Worm (Caenorhabditis elegans) whole organism, midembryonic: ENCODE results near the gene ify-1.

Experiments
- T22C8.4 ChIP-seq: fragments of 200-800 bp; sonication (Bioruptor generic); IDR thresholded peaks from 2 replicates; pipeline ENCODE4 v1.3.6; 2022; ENCODE audit warnings: missing genetic modification characterization, missing compliant biosample characterization
- cog-1 ChIP-seq: sonication (generic microtip); optimal IDR thresholded peaks from 2 replicates; lab custom pipeline; 2016; ENCODE audit warnings: missing genetic modification characterization, missing compliant biosample characterization
- flt-1 ChIP-seq: fragments of 200-800 bp; sonication (Bioruptor generic); IDR thresholded peaks from 2 replicates; pipeline ENCODE4 v1.3.6; 2022; ENCODE audit warnings: missing genetic modification characterization, missing compliant biosample characterization
- klf-2 ChIP-seq: fragments of 200-800 bp; sonication (Bioruptor generic); conservative IDR thresholded peaks from 2 replicates; pipeline ENCODE4 v1.3.6; 2022; ENCODE audit warnings: missing genetic modification reagents, missing genetic modification characterization, missing compliant biosample characterization
- med-1 ChIP-seq: sonication (generic microtip); optimal IDR thresholded peaks from 2 replicates; lab custom pipeline; 2017; ENCODE audit warnings: missing genetic modification characterization, mild to moderate bottlenecking, missing compliant biosample characterization, antibody characterized with exemption, missing genetic modification reagents; ENCODE audit not compliant: insufficient read depth
- ref-1 ChIP-seq: fragments of 200-800 bp; sonication (Bioruptor generic); conservative IDR thresholded peaks from 2 replicates; pipeline ENCODE4 v1.3.6; 2022; ENCODE audit warnings: missing genetic modification reagents, missing genetic modification characterization, missing compliant biosample characterization
- tab-1 ChIP-seq: fragments of 200-800 bp; sonication (Bioruptor generic); IDR thresholded peaks from 2 replicates; pipeline ENCODE4 v1.3.6; 2022; ENCODE audit warnings: missing genetic modification characterization, missing compliant biosample characterization
- ztf-23 ChIP-seq: fragments of 200-800 bp; sonication (Bioruptor generic); IDR thresholded peaks from 2 replicates; pipeline ENCODE4 v1.3.6; 2022; ENCODE audit warnings: missing genetic modification reagents, missing genetic modification characterization, missing compliant biosample characterization
- ztf-29 ChIP-seq: fragments of 200-800 bp; sonication (Bioruptor generic); IDR thresholded peaks from 2 replicates; pipeline ENCODE4 v1.3.6; 2022; ENCODE audit warnings: missing genetic modification reagents, missing genetic modification characterization, missing compliant biosample characterization

The ify-1 gene

ce11 chrII:5055129-5055666 lies at the start of gene ify-1, which contains the start of gene rpl-22:
Gene ify-1 (minus strand): TSS chrII:5055179.
Gene rpl-22 (plus strand): TSS chrII:5055616.
- TF ChIP-seq cog-1 (peak; percentile 65), med-1 (GFP tag; lab: Kevin White, UChicago) (no peak), ref-1 (GFP tag; lab: Robert Waterston, UW) (no peak), tab-1 (GFP tag; lab: Robert Waterston, UW) (no peak), ztf-29 (GFP tag; lab: Robert Waterston, UW) (no peak; the same call in 1 of the 2 replicates), T22C8.4 (GFP tag; lab: Robert Waterston, UW) (peak; percentile 72; the same call in 1 of the 2 replicates), klf-2 (no peak), flt-1 (peak; percentile 77), ztf-23 (GFP tag; lab: Robert Waterston, UW) (peak; percentile 83)

ce11 chrII:5103784-5104457 lies 48.9 kb upstream of the ify-1 start, which contains the start of the genes C04G6.11 and mpk-2:
Gene C04G6.11 (minus strand): TSS chrII:5103834.
Gene mpk-2 (plus strand): TSS chrII:5104118.
- TF ChIP-seq T22C8.4 (GFP tag; lab: Robert Waterston, UW) (no peak), flt-1 (no peak), ref-1 (GFP tag; lab: Robert Waterston, UW) (no peak), ztf-23 (GFP tag; lab: Robert Waterston, UW) (no peak), klf-2 (no peak), cog-1 (no peak), ztf-29 (GFP tag; lab: Robert Waterston, UW) (no peak), tab-1 (GFP tag; lab: Robert Waterston, UW) (no peak), med-1 (GFP tag; lab: Kevin White, UChicago) (no peak)

- TF ChIP-seq klf-2 (no peak), ztf-29 (GFP tag; lab: Robert Waterston, UW) (no peak), T22C8.4 (GFP tag; lab: Robert Waterston, UW) (no peak), flt-1 (no peak), ztf-23 (GFP tag; lab: Robert Waterston, UW) (no peak), tab-1 (GFP tag; lab: Robert Waterston, UW) (no peak), med-1 (GFP tag; lab: Kevin White, UChicago) (no peak), ref-1 (GFP tag; lab: Robert Waterston, UW) (no peak), cog-1 (no peak)
Measured at ce11 chrII:5103189-5103588, 48.2 kb upstream of the ify-1 start.

- TF ChIP-seq med-1 (GFP tag; lab: Kevin White, UChicago): no peak
- TF ChIP-seq ztf-23 (GFP tag; lab: Robert Waterston, UW): no peak
- no peak for TF ChIP-seq tab-1 (GFP tag; lab: Robert Waterston, UW)
- no peak for TF ChIP-seq ref-1 (GFP tag; lab: Robert Waterston, UW)
- TF ChIP-seq ztf-29 (GFP tag; lab: Robert Waterston, UW): no peak
- TF ChIP-seq klf-2: no peak
- no peak for TF ChIP-seq flt-1
- no peak for TF ChIP-seq cog-1
- no peak for TF ChIP-seq T22C8.4 (GFP tag; lab: Robert Waterston, UW)
Measured at ce11 chrII:5101701-5102100, 46.7 kb upstream of the ify-1 start, which contains the start of the genes idpb-3 and idpb-1. Gene idpb-3 (minus strand): TSS chrII:5101801. Gene idpb-1 (plus strand): TSS chrII:5101984.

- no peak for TF ChIP-seq cog-1
- TF ChIP-seq ztf-23 (GFP tag; lab: Robert Waterston, UW): no peak
- TF ChIP-seq flt-1: no peak
- no peak for TF ChIP-seq med-1 (GFP tag; lab: Kevin White, UChicago)
- TF ChIP-seq klf-2: no peak
- no peak for TF ChIP-seq T22C8.4 (GFP tag; lab: Robert Waterston, UW)
- no peak for TF ChIP-seq ref-1 (GFP tag; lab: Robert Waterston, UW)
- no peak for TF ChIP-seq tab-1 (GFP tag; lab: Robert Waterston, UW)
- no peak for TF ChIP-seq ztf-29 (GFP tag; lab: Robert Waterston, UW)
Measured at ce11 chrII:5099649-5100048, 44.7 kb upstream of the ify-1 start, which contains the start of gene C04G6.6. Gene C04G6.6 (minus strand): TSS chrII:5099749.

ce11 chrII:5099034-5099433 lies 44.1 kb upstream of the ify-1 start:
- TF ChIP-seq ref-1 (GFP tag; lab: Robert Waterston, UW) (no peak), cog-1 (no peak), klf-2 (no peak), T22C8.4 (GFP tag; lab: Robert Waterston, UW) (no peak), med-1 (GFP tag; lab: Kevin White, UChicago) (no peak), tab-1 (GFP tag; lab: Robert Waterston, UW) (no peak), ztf-29 (GFP tag; lab: Robert Waterston, UW) (no peak), ztf-23 (GFP tag; lab: Robert Waterston, UW) (no peak), flt-1 (no peak)

ce11 chrII:5097463-5097862 lies 42.5 kb upstream of the ify-1 start:
- TF ChIP-seq ref-1 (GFP tag; lab: Robert Waterston, UW): peak; percentile 99
- peak; percentile 57; the same call in 1 of the 2 replicates for TF ChIP-seq ztf-29 (GFP tag; lab: Robert Waterston, UW)
- peak; percentile 85 for TF ChIP-seq tab-1 (GFP tag; lab: Robert Waterston, UW)
- TF ChIP-seq klf-2: peak; percentile 98
- peak; percentile 88 for TF ChIP-seq flt-1
- TF ChIP-seq ztf-23 (GFP tag; lab: Robert Waterston, UW): peak; percentile 98

- TF ChIP-seq cog-1 (no peak), med-1 (GFP tag; lab: Kevin White, UChicago) (no peak), tab-1 (GFP tag; lab: Robert Waterston, UW) (no peak), ref-1 (GFP tag; lab: Robert Waterston, UW) (no peak), T22C8.4 (GFP tag; lab: Robert Waterston, UW) (no peak), ztf-23 (GFP tag; lab: Robert Waterston, UW) (no peak), ztf-29 (GFP tag; lab: Robert Waterston, UW) (no peak), klf-2 (no peak)
Measured at ce11 chrII:5093945-5094344, 39.0 kb upstream of the ify-1 start, which contains the start of gene C04G6.13. Gene C04G6.13 (plus strand): TSS chrII:5094245.
